Worm (Caenorhabditis elegans): ENCODE data around the gene valv-1.

DNA sequence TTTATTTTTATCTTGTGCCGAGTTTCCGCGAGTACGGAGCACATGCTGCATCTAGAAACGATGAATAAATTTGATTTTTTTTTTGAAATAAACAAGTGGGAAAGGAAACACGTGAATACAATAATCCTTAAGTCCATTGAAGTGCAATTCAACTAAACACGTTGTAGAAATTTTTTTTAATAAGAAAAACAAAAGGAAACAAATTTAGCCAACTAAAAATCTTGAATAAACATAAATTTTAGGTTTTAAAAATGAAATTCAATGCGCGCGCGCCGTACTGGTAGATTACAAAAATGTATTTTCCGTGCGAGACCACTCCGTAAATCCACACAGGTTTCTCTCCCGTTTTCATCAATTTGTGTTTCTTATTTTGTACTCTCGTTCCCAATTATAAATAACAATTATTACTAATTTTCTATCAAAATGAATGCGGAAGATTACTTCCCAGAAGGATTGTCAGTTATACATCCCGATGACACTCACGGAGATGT is 28.1 kb upstream of the valv-1 start, which contains the start of the genes plk-3 and F55G1.6:
- TF ChIP-seq him-1 (tag; optimal IDR thresholded peaks at IDR 0.05) (no peak), dao-5 (tag; optimal IDR thresholded peaks at IDR 0.05) (no peak), W03F9.2 (tag; optimal IDR thresholded peaks at IDR 0.05) (no peak)

All from whole organism, L4/young adult.